Worm (Caenorhabditis elegans): ENCODE data around the gene idpb-3.
A peak's percentile ranks its signal among the peaks of the same experiment; 100 is the strongest.
"Not testable (repeated sequence)": the region's sequence is repeated elsewhere in the genome, so short reads cannot be mapped to it uniquely, and the experiment has no call there.

Gene idpb-3

DNA sequence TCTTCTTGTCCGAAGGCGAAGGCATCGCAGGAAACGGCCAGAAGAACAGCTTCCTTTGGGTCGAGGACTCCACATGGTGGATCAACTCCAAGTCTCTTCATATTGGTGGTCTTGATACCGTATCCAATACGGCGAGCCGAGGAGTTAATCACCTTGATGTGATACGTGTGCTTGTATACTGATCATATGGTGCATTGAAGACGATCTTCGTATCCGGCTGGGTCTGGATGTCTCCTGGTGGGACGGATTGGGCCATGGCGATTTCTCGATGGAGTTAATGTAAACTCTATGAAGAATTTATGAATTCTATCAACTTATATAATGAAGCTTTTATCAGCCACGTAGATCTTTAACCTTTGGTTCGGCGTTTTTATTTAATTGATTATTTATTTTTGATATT, 13.6 kb upstream of the idpb-3 start, which contains the start of gene msp-74:
Gene msp-74 (minus strand): TSS at position 101 of the 400 bp plus-strand sequence.
- not testable (repeated sequence) for TF ChIP-seq elt-2, skn-1, snpc-4 (tag; optimal IDR thresholded peaks at IDR 0.05)

DNA sequence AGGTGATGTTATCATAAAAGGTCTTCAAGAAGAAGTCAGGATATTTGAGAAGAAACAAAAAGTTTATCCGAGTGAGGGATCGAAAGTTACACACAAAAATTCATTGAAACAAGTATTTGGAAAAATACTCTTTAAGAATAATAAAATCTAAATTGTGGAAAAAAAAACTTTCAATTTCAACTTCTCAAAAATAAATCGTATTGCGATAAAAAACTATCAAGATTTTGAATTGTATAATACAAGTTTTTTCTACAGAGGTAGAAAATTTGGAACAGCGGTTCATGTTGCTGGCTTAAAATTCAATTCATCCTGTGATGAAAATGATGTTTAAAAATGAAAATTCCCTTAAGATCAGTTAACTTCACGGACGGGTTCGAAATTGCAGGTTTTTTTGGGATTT, 10.5 kb upstream of the idpb-3 start, which contains the start of gene F09C12.8:
Gene F09C12.8 (plus strand): TSS at position 301 of the 400 bp plus-strand sequence.
- TF ChIP-seq elt-1 (tag; optimal IDR thresholded peaks at IDR 0.05): no peak
- no peak for TF ChIP-seq jun-1 (tag; optimal IDR thresholded peaks at IDR 0.05)
- no peak for TF ChIP-seq snpc-4 (tag; optimal IDR thresholded peaks at IDR 0.05)
- TF ChIP-seq nhr-67 (tag; optimal IDR thresholded peaks at IDR 0.05): no peak
- no peak for TF ChIP-seq R02D3.7 (tag; optimal IDR thresholded peaks at IDR 0.05)
- TF ChIP-seq ceh-82 (tag; optimal IDR thresholded peaks at IDR 0.05): no peak
- no peak for TF ChIP-seq tbx-2 (tag; optimal IDR thresholded peaks at IDR 0.05)
- TF ChIP-seq pqm-1 (tag; optimal IDR thresholded peaks at IDR 0.05): no peak
- TF ChIP-seq nhr-25 (tag; optimal IDR thresholded peaks at IDR 0.05): no peak
- no peak for TF ChIP-seq elt-2 (tag; optimal IDR thresholded peaks at IDR 0.05)
- no peak for TF ChIP-seq pha-4 (tag; optimal IDR thresholded peaks at IDR 0.05)

ce11 chrII:5109693-5110092, 8.1 kb upstream of the idpb-3 start, which contains the start of gene F09C12.2:
Gene F09C12.2, plus strand, starts transcription at chrII:5110012.
- TF ChIP-seq elt-1 (tag; optimal IDR thresholded peaks at IDR 0.05): no peak
- TF ChIP-seq nhr-11 (tag; optimal IDR thresholded peaks at IDR 0.05): no peak
- peak; percentile 38 for TF ChIP-seq pqm-1 (tag; optimal IDR thresholded peaks at IDR 0.05)
- TF ChIP-seq skn-1 (tag; optimal IDR thresholded peaks at IDR 0.05): no peak
- TF ChIP-seq lin-15B (tag; optimal IDR thresholded peaks at IDR 0.05): no peak
- TF ChIP-seq nhr-28 (tag; optimal IDR thresholded peaks at IDR 0.05): no peak
- no peak for TF ChIP-seq R02D3.7 (tag; optimal IDR thresholded peaks at IDR 0.05)
- TF ChIP-seq jun-1 (tag; optimal IDR thresholded peaks at IDR 0.05): peak; percentile 36
- TF ChIP-seq pha-4 (tag; optimal IDR thresholded peaks at IDR 0.05): peak; percentile 38
- TF ChIP-seq elt-2 (tag; optimal IDR thresholded peaks at IDR 0.05): peak; percentile 80
- no peak for TF ChIP-seq zag-1 (tag; optimal IDR thresholded peaks at IDR 0.05)

DNA sequence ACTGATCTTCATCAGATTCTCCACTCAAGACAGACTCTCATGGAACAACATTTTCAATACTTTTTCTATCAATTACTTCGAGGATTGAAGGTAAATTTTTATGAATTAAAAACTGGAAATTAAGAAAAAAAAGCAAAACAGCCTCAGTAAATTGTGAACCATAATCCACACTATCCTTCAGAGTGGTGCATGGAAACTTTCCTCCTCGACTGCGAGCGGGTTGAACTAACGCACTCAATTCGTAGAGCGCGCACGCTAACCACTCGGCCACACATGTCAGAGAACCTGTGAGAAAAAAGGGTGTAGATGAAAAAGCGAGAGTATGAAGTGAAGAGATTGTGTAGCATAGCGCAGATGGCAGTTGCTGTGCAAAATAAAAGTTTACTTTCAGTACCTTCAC, 3.4 kb upstream of the idpb-3 start:
- TF ChIP-seq ztf-4 (tag; optimal IDR thresholded peaks at IDR 0.05): peak; percentile 19
- TF ChIP-seq pqm-1 (tag; optimal IDR thresholded peaks at IDR 0.05): no peak
- TF ChIP-seq daf-12 (tag; optimal IDR thresholded peaks at IDR 0.05): no peak
- TF ChIP-seq snpc-4 (tag; optimal IDR thresholded peaks at IDR 0.05): peak; percentile 21
- peak in 1 of 3 experiments; percentile 48 for TF ChIP-seq elt-3 (tag; optimal IDR thresholded peaks at IDR 0.05)
- peak; percentile 78 for TF ChIP-seq pha-4 (tag; optimal IDR thresholded peaks at IDR 0.05)
- TF ChIP-seq lin-15B (tag; optimal IDR thresholded peaks at IDR 0.05): peak; percentile 6
- no peak for TF ChIP-seq fos-1 (tag; optimal IDR thresholded peaks at IDR 0.05)
- no peak for TF ChIP-seq eor-1 (tag; optimal IDR thresholded peaks at IDR 0.05)
- no peak for TF ChIP-seq ceh-28 (tag; optimal IDR thresholded peaks at IDR 0.05)
- TF ChIP-seq unc-62 (GFP tag; optimal IDR thresholded peaks at IDR 0.05): no peak
- no peak for TF ChIP-seq nhr-67 (tag; optimal IDR thresholded peaks at IDR 0.05)
- no peak for TF ChIP-seq egl-5 (tag; optimal IDR thresholded peaks at IDR 0.05)
- peak; percentile 87 for TF ChIP-seq nhr-43 (tag; optimal IDR thresholded peaks at IDR 0.05; ENCODE audit: poor library complexity, severe bottlenecking)
- TF ChIP-seq unc-39 (tag; optimal IDR thresholded peaks at IDR 0.05): no peak
- no peak for TF ChIP-seq nhr-28 (tag; optimal IDR thresholded peaks at IDR 0.05)
- TF ChIP-seq nhr-77 (tag; optimal IDR thresholded peaks at IDR 0.05): peak; percentile 34
- no peak for TF ChIP-seq nhr-237 (tag; optimal IDR thresholded peaks at IDR 0.05)
- no peak for TF ChIP-seq fkh-2 (tag; optimal IDR thresholded peaks at IDR 0.05)
- peak; percentile 11 for TF ChIP-seq jun-1 (tag; optimal IDR thresholded peaks at IDR 0.05)
- no peak for TF ChIP-seq nhr-25 (tag; optimal IDR thresholded peaks at IDR 0.05)
- no peak for TF ChIP-seq nhr-11 (tag; optimal IDR thresholded peaks at IDR 0.05)
- TF ChIP-seq zag-1 (tag; optimal IDR thresholded peaks at IDR 0.05): peak; percentile 4
- no peak for TF ChIP-seq mdl-1 (tag; optimal IDR thresholded peaks at IDR 0.05)
- TF ChIP-seq nfya-1 (tag; optimal IDR thresholded peaks at IDR 0.05; ENCODE audit: insufficient read depth): peak; percentile 78
- peak; percentile 41 for TF ChIP-seq lin-39 (tag; optimal IDR thresholded peaks at IDR 0.05)
- no peak for TF ChIP-seq ceh-82 (tag; optimal IDR thresholded peaks at IDR 0.05)
- TF ChIP-seq skn-1 (tag; optimal IDR thresholded peaks at IDR 0.05): no peak
- no peak for TF ChIP-seq mml-1 (tag; optimal IDR thresholded peaks at IDR 0.05)
- TF ChIP-seq tbx-2 (tag; optimal IDR thresholded peaks at IDR 0.05): peak; percentile 75
- TF ChIP-seq nhr-23 (tag; optimal IDR thresholded peaks at IDR 0.05): peak; percentile 69
- TF ChIP-seq ceh-9 (tag; optimal IDR thresholded peaks at IDR 0.05): no peak
- TF ChIP-seq fkh-10 (GFP tag; optimal IDR thresholded peaks at IDR 0.05): no peak
- peak; percentile 67 for TF ChIP-seq egl-27 (tag; optimal IDR thresholded peaks at IDR 0.05)
- TF ChIP-seq ceh-16 (tag; optimal IDR thresholded peaks at IDR 0.05): no peak
- TF ChIP-seq ztf-11 (tag; optimal IDR thresholded peaks at IDR 0.05): no peak
- TF ChIP-seq nhr-12 (tag; optimal IDR thresholded peaks at IDR 0.05): no peak
- TF ChIP-seq sea-2 (GFP tag; optimal IDR thresholded peaks at IDR 0.05): no peak
- peak; percentile 68 for TF ChIP-seq aly-2 (tag; optimal IDR thresholded peaks at IDR 0.05)
- no peak for TF ChIP-seq elt-1 (tag; optimal IDR thresholded peaks at IDR 0.05)
- peak; percentile 78 for TF ChIP-seq lsy-12 (tag; optimal IDR thresholded peaks at IDR 0.05)
- peak; percentile 83 for TF ChIP-seq hmg-11 (tag; optimal IDR thresholded peaks at IDR 0.05)

All from whole organism, L3 larva.